Worm (Caenorhabditis elegans) whole organism, L3 larva: Measurements from ENCODE around the gene dnbp-1.

Experiments used
- ZK546.5 ChIP-seq: sonication (generic microtip); optimal IDR thresholded peaks from 2 replicates; lab custom pipeline; 2017; ENCODE audit warnings: missing biosample characterization, missing genetic modification characterization
- ceh-9 ChIP-seq: sonication (generic microtip); optimal IDR thresholded peaks from 2 replicates; lab custom pipeline; 2018; ENCODE audit warnings: missing biosample characterization, missing genetic modification characterization
- daf-12 ChIP-seq: fragments of 150-350 bp; optimal IDR thresholded peaks from 2 replicates; lab custom pipeline; 2014; ENCODE audit warnings: missing biosample characterization, missing genetic modification reagents, missing genetic modification characterization
- elt-1 ChIP-seq: fragments of 150-350 bp; optimal IDR thresholded peaks from 2 replicates; lab custom pipeline; 2014; ENCODE audit warnings: missing biosample characterization, missing genetic modification characterization
- nhr-11 ChIP-seq: fragments of 150-350 bp; optimal IDR thresholded peaks from 2 replicates; lab custom pipeline; 2014; ENCODE audit warnings: missing biosample characterization, missing genetic modification characterization
- nhr-12 ChIP-seq: fragments of 150-350 bp; optimal IDR thresholded peaks from 2 replicates; lab custom pipeline; 2014; ENCODE audit warnings: missing biosample characterization, missing genetic modification characterization
- nhr-25 ChIP-seq: sonication (generic microtip); optimal IDR thresholded peaks from 2 replicates; lab custom pipeline; 2017; ENCODE audit warnings: missing biosample characterization, missing genetic modification characterization
- nhr-76 ChIP-seq: fragments of 150-350 bp; sonication (generic microtip); optimal IDR thresholded peaks from 5 replicates; lab custom pipeline; 2014; ENCODE audit warnings: missing biosample characterization, missing genetic modification characterization
- unc-39 ChIP-seq: sonication (generic microtip); optimal IDR thresholded peaks from 4 replicates; lab custom pipeline; 2017; ENCODE audit warnings: missing biosample characterization, missing genetic modification characterization
- unc-62 ChIP-seq: fragments of 150-350 bp; sonication (generic microtip); optimal IDR thresholded peaks from 4 replicates; lab custom pipeline; 2014; ENCODE audit warnings: missing biosample characterization, missing genetic modification reagents, missing genetic modification characterization
- ztf-11 ChIP-seq: fragments of 150-350 bp; optimal IDR thresholded peaks from 2 replicates; lab custom pipeline; 2014; ENCODE audit warnings: missing biosample characterization, missing genetic modification characterization

ce11 chrIV:13934086-13934485 is 45.6 kb downstream of the dnbp-1 start, which contains the start of gene Y37A1A.4:
- TF ChIP-seq nhr-25 (tag; lab: Kevin White, UChicago): no peak
- no peak for TF ChIP-seq elt-1 (tag; lab: Kevin White, UChicago)
- no peak for TF ChIP-seq nhr-11 (tag; lab: Kevin White, UChicago)
- TF ChIP-seq daf-12: no peak
- no peak for TF ChIP-seq ZK546.5 (tag; lab: Kevin White, UChicago)
- no peak for TF ChIP-seq unc-62 (GFP tag; lab: Kevin White, UChicago)
- TF ChIP-seq nhr-76 (tag; lab: Kevin White, UChicago): no peak
- no peak for TF ChIP-seq unc-39 (tag; lab: Kevin White, UChicago)
- no peak for TF ChIP-seq ztf-11 (tag; lab: Kevin White, UChicago)
- no peak for TF ChIP-seq ceh-9 (tag; lab: Kevin White, UChicago)
- TF ChIP-seq nhr-12 (tag; lab: Kevin White, UChicago): no peak
